Worm (Caenorhabditis elegans) whole organism, late embryonic: ENCODE results near the gene F08D12.2.

ENCODE experiments used
- C08G9.2 ChIP-seq: sonication (generic microtip); optimal IDR thresholded peaks from 2 replicates; lab custom pipeline; 2016; ENCODE audit warnings: mild to moderate bottlenecking, missing genetic modification characterization, moderate library complexity, missing compliant biosample characterization
- F13H6.1 ChIP-seq: sonication (generic microtip); optimal IDR thresholded peaks from 2 replicates; lab custom pipeline; 2016; ENCODE audit warnings: missing genetic modification characterization, missing compliant biosample characterization
- K02D7.2 ChIP-seq: sonication (generic microtip); optimal IDR thresholded peaks from 2 replicates; lab custom pipeline; 2017; ENCODE audit warnings: mild to moderate bottlenecking, missing genetic modification characterization, missing compliant biosample characterization
- K09A11.1 ChIP-seq: sonication (generic microtip); optimal IDR thresholded peaks from 2 replicates; lab custom pipeline; 2017; ENCODE audit warnings: antibody characterized with exemption, mild to moderate bottlenecking, missing genetic modification characterization, missing compliant biosample characterization; ENCODE audit not compliant: insufficient read depth
- ahr-1 ChIP-seq: sonication (generic microtip); optimal IDR thresholded peaks from 2 replicates; lab custom pipeline; 2016; ENCODE audit warnings: missing genetic modification characterization, missing compliant biosample characterization
- ama-1 ChIP-seq: fragments of 150-350 bp; optimal IDR thresholded peaks from 2 replicates; lab custom pipeline; 2014
- ceh-14 ChIP-seq: sonication (generic microtip); optimal IDR thresholded peaks from 2 replicates; lab custom pipeline; 2016; ENCODE audit warnings: missing genotype, missing genetic modification characterization, missing compliant biosample characterization
- ceh-18 ChIP-seq: sonication (generic microtip); optimal IDR thresholded peaks from 2 replicates; lab custom pipeline; 2016; ENCODE audit warnings: missing genetic modification characterization, missing compliant biosample characterization
- ceh-19 ChIP-seq: fragments of 200-800 bp; sonication (Bioruptor generic); optimal IDR thresholded peaks from 2 replicates; lab custom pipeline; 2018; ENCODE audit warnings: mild to moderate bottlenecking, missing genetic modification characterization, missing compliant biosample characterization
- ceh-2 ChIP-seq: sonication (generic microtip); optimal IDR thresholded peaks from 2 replicates; lab custom pipeline; 2016; ENCODE audit warnings: missing genotype, missing genetic modification characterization, missing compliant biosample characterization
- ceh-30 ChIP-seq: fragments of 150-350 bp; optimal IDR thresholded peaks from 2 replicates; lab custom pipeline; 2014; ENCODE audit warnings: missing biosample characterization, missing genetic modification characterization
- ceh-31 ChIP-seq: sonication (generic microtip); optimal IDR thresholded peaks from 2 replicates; lab custom pipeline; 2016; ENCODE audit warnings: missing genetic modification characterization, missing compliant biosample characterization
- ceh-48 ChIP-seq: sonication (generic microtip); optimal IDR thresholded peaks from 2 replicates; lab custom pipeline; 2016; ENCODE audit warnings: missing genetic modification characterization, inconsistent platforms, missing compliant biosample characterization
- ceh-6 ChIP-seq: fragments of 200-800 bp; sonication (Bioruptor generic); optimal IDR thresholded peaks from 2 replicates; lab custom pipeline; 2018; ENCODE audit warnings: mild to moderate bottlenecking, missing genetic modification characterization, missing compliant biosample characterization
- che-1 ChIP-seq: sonication (generic microtip); optimal IDR thresholded peaks from 2 replicates; lab custom pipeline; 2016; ENCODE audit warnings: mild to moderate bottlenecking, missing genetic modification characterization, missing compliant biosample characterization
- dmd-4 ChIP-seq: sonication (generic microtip); optimal IDR thresholded peaks from 2 replicates; lab custom pipeline; 2016; ENCODE audit warnings: borderline replicate concordance, missing genetic modification characterization, missing compliant biosample characterization
- dve-1 ChIP-seq: sonication (generic microtip); optimal IDR thresholded peaks from 2 replicates; lab custom pipeline; 2017; ENCODE audit warnings: antibody characterized with exemption, mild to moderate bottlenecking, missing genetic modification characterization, missing compliant biosample characterization
- elt-2 ChIP-seq: sonication (generic microtip); optimal IDR thresholded peaks from 2 replicates; lab custom pipeline; 2016; ENCODE audit warnings: missing genetic modification reagents, missing genetic modification characterization, missing compliant biosample characterization
- ets-4 ChIP-seq: sonication (generic microtip); optimal IDR thresholded peaks from 2 replicates; lab custom pipeline; 2016; ENCODE audit warnings: missing genetic modification characterization, missing compliant biosample characterization
- fax-1 ChIP-seq: sonication (generic microtip); optimal IDR thresholded peaks from 2 replicates; lab custom pipeline; 2016; ENCODE audit warnings: missing genotype, missing genetic modification characterization, missing compliant biosample characterization
- gmeb-2 ChIP-seq: sonication (generic microtip); optimal IDR thresholded peaks from 2 replicates; lab custom pipeline; 2016; ENCODE audit warnings: missing genetic modification characterization, inconsistent platforms, missing compliant biosample characterization
- hlh-15 ChIP-seq: sonication (generic microtip); optimal IDR thresholded peaks from 2 replicates; lab custom pipeline; 2016; ENCODE audit warnings: missing genetic modification characterization, missing compliant biosample characterization
- hlh-30 ChIP-seq: sonication (generic microtip); optimal IDR thresholded peaks from 2 replicates; lab custom pipeline; 2017; ENCODE audit warnings: antibody characterized with exemption, missing genetic modification characterization, missing compliant biosample characterization; ENCODE audit not compliant: insufficient read depth
- hlh-6 ChIP-seq: sonication (generic microtip); optimal IDR thresholded peaks from 2 replicates; lab custom pipeline; 2016; ENCODE audit warnings: missing genotype, missing genetic modification characterization, missing compliant biosample characterization
- hlh-8 ChIP-seq: sonication (generic microtip); optimal IDR thresholded peaks from 2 replicates; lab custom pipeline; 2016; ENCODE audit warnings: missing genotype, missing genetic modification characterization, missing compliant biosample characterization
- lin-11 ChIP-seq: fragments of 200-800 bp; sonication (Bioruptor generic); optimal IDR thresholded peaks from 2 replicates; lab custom pipeline; 2018; ENCODE audit warnings: mild to moderate bottlenecking, missing genetic modification characterization, missing compliant biosample characterization
- mec-3 ChIP-seq: sonication (generic microtip); optimal IDR thresholded peaks from 2 replicates; lab custom pipeline; 2016; ENCODE audit warnings: borderline replicate concordance, missing genetic modification characterization, missing compliant biosample characterization
- nfya-1 ChIP-seq: sonication (generic microtip); optimal IDR thresholded peaks from 2 replicates; lab custom pipeline; 2017; ENCODE audit warnings: missing genetic modification characterization, mild to moderate bottlenecking, missing compliant biosample characterization, antibody characterized with exemption, moderate library complexity
- nhr-11 ChIP-seq: fragments of 150-350 bp; optimal IDR thresholded peaks from 2 replicates; lab custom pipeline; 2014; ENCODE audit warnings: missing biosample characterization, missing genetic modification characterization
- nhr-232 ChIP-seq: sonication (generic microtip); optimal IDR thresholded peaks from 2 replicates; lab custom pipeline; 2016; ENCODE audit warnings: missing genetic modification characterization, missing compliant biosample characterization
- npax-4 ChIP-seq: sonication (generic microtip); optimal IDR thresholded peaks from 2 replicates; lab custom pipeline; 2016; ENCODE audit warnings: missing genetic modification characterization, missing compliant biosample characterization
- odd-2 ChIP-seq: sonication (generic microtip); optimal IDR thresholded peaks from 2 replicates; lab custom pipeline; 2017; ENCODE audit warnings: antibody characterized with exemption, mild to moderate bottlenecking, missing genetic modification characterization, missing compliant biosample characterization
- pag-3 ChIP-seq: sonication (generic microtip); optimal IDR thresholded peaks from 2 replicates; lab custom pipeline; 2016; ENCODE audit warnings: missing compliant biosample characterization, missing genetic modification characterization, borderline replicate concordance
- pat-9 ChIP-seq: fragments of 200-800 bp; sonication (Bioruptor generic); optimal IDR thresholded peaks from 2 replicates; lab custom pipeline; 2018; ENCODE audit warnings: mild to moderate bottlenecking, missing genetic modification characterization, moderate library complexity, missing compliant biosample characterization
- pax-1 ChIP-seq: fragments of 150-350 bp; optimal IDR thresholded peaks from 2 replicates; lab custom pipeline; 2014; ENCODE audit warnings: missing biosample characterization, missing genetic modification characterization
- pha-2 ChIP-seq: sonication (generic microtip); optimal IDR thresholded peaks from 2 replicates; lab custom pipeline; 2017; ENCODE audit warnings: mild to moderate bottlenecking, missing genetic modification characterization, missing compliant biosample characterization
- pha-4 ChIP-seq: fragments of 150-350 bp; optimal IDR thresholded peaks from 2 replicates; lab custom pipeline; 2018; ENCODE audit warnings: missing biosample characterization, missing genetic modification reagents, missing genetic modification characterization
- pqm-1 ChIP-seq: sonication (generic microtip); optimal IDR thresholded peaks from 2 replicates; lab custom pipeline; 2016; ENCODE audit warnings: missing genetic modification characterization, missing compliant biosample characterization
- pros-1 ChIP-seq: fragments of 150-350 bp; optimal IDR thresholded peaks from 2 replicates; lab custom pipeline; 2014; ENCODE audit warnings: missing biosample characterization, missing genetic modification reagents, missing genetic modification characterization
- rnt-1 ChIP-seq: sonication (generic microtip); optimal IDR thresholded peaks from 2 replicates; lab custom pipeline; 2016; ENCODE audit warnings: missing genetic modification characterization, missing compliant biosample characterization
- sox-2 ChIP-seq: fragments of 200-800 bp; sonication (Bioruptor generic); IDR thresholded peaks from 2 replicates; pipeline ENCODE4 v1.3.6; 2022; ENCODE audit warnings: missing genetic modification reagents, missing genetic modification characterization, missing compliant biosample characterization
- tbx-2 ChIP-seq: sonication (generic microtip); optimal IDR thresholded peaks from 2 replicates; lab custom pipeline; 2016; ENCODE audit warnings: missing genetic modification characterization, missing compliant biosample characterization
- tbx-7 ChIP-seq: sonication (generic microtip); optimal IDR thresholded peaks from 2 replicates; lab custom pipeline; 2016; ENCODE audit warnings: missing genotype, missing genetic modification characterization, missing compliant biosample characterization
- ttx-3 ChIP-seq: sonication (generic microtip); optimal IDR thresholded peaks from 2 replicates; lab custom pipeline; 2016; ENCODE audit warnings: missing genetic modification reagents, missing genetic modification characterization, missing compliant biosample characterization
- unc-3 ChIP-seq, 2 experiments: fragments of 200-800 bp in 1 of 2; sonication (Bioruptor generic) in 1 of 2; sonication (generic microtip) in 1 of 2; conservative IDR thresholded peaks in 1 of 2; optimal IDR thresholded peaks in 1 of 2; 2 replicates each; pipeline versions ENCODE4 v1.3.6 to Lab custom; 2016 to 2022; ENCODE audit warnings: missing compliant biosample characterization in 2 of 2, missing genetic modification characterization in 2 of 2, missing genetic modification reagents in 1 of 2
- unc-42 ChIP-seq: sonication (generic microtip); optimal IDR thresholded peaks from 2 replicates; lab custom pipeline; 2016; ENCODE audit warnings: missing genotype, missing genetic modification characterization, missing compliant biosample characterization
- unc-55 ChIP-seq: sonication (generic microtip); optimal IDR thresholded peaks from 2 replicates; lab custom pipeline; 2017; ENCODE audit warnings: missing biosample characterization, missing genetic modification reagents, missing genetic modification characterization
- zip-5 ChIP-seq: sonication (generic microtip); optimal IDR thresholded peaks from 2 replicates; lab custom pipeline; 2016; ENCODE audit warnings: missing genetic modification characterization, missing compliant biosample characterization
- ztf-16 ChIP-seq: sonication (generic microtip); optimal IDR thresholded peaks from 2 replicates; lab custom pipeline; 2017; ENCODE audit warnings: missing genetic modification characterization, missing compliant biosample characterization

F08D12.2 gene

ce11 chrII:2749595-2750048, 31.8 kb upstream of the F08D12.2 start, which contains the start of gene F29A7.4:
TSS of gene F29A7.4 (plus strand) at chrII:2749998.
- TF ChIP-seq elt-2 (tag; lab: Kevin White, UChicago) (peak; percentile 66), nhr-232 (tag; lab: Kevin White, UChicago) (no peak)

ce11 chrII:2751278-2751677, 30.2 kb upstream of the F08D12.2 start:
- no peak for TF ChIP-seq F13H6.1
- TF ChIP-seq rnt-1, result no peak
- no peak for TF ChIP-seq nhr-232 (tag; lab: Kevin White, UChicago)

ce11 chrII:2752536-2752935, 28.9 kb upstream of the F08D12.2 start, which contains the start of gene F29A7.6:
TSS of gene F29A7.6 (minus strand) at chrII:2752611.
- no peak for TF ChIP-seq pax-1 (tag; lab: Kevin White, UChicago)
- TF ChIP-seq tbx-7, result peak; percentile 68
- TF ChIP-seq lin-11 (tag; lab: Kevin White, UChicago), result no peak
- peak; percentile 24 for TF ChIP-seq nfya-1 (tag; lab: Kevin White, UChicago)
- no peak for TF ChIP-seq ceh-48 (tag; lab: Kevin White, UChicago)
- TF ChIP-seq ztf-16 (tag; lab: Kevin White, UChicago), result no peak
- peak; percentile 69 for TF ChIP-seq ceh-14 (tag; lab: Kevin White, UChicago)
- TF ChIP-seq ceh-18, result no peak
- no peak for TF ChIP-seq unc-3 (GFP tag; conservative IDR thresholded peaks at IDR 0.05; lab: Robert Waterston, UW)
- no peak for TF ChIP-seq unc-3 (tag; optimal IDR thresholded peaks at IDR 0.05; lab: Kevin White, UChicago)
- TF ChIP-seq ceh-30, result peak; percentile 16
- no peak for TF ChIP-seq dmd-4
- peak; percentile 68 for TF ChIP-seq ets-4 (tag; lab: Kevin White, UChicago)
- peak; percentile 32 for TF ChIP-seq fax-1 (tag; lab: Kevin White, UChicago)
- TF ChIP-seq pros-1 (tag; lab: Kevin White, UChicago), result no peak
- no peak for TF ChIP-seq dve-1 (tag; lab: Kevin White, UChicago)
- peak; percentile 2 for TF ChIP-seq che-1 (tag; lab: Kevin White, UChicago)
- peak; percentile 81 for TF ChIP-seq unc-42 (tag; lab: Kevin White, UChicago)
- no peak for TF ChIP-seq pha-4
- no peak for TF ChIP-seq ahr-1 (tag; lab: Kevin White, UChicago)
- no peak for TF ChIP-seq hlh-8 (tag; lab: Kevin White, UChicago)
- TF ChIP-seq pha-2 (tag; lab: Kevin White, UChicago), result no peak
- TF ChIP-seq pat-9 (tag; lab: Kevin White, UChicago), result no peak
- TF ChIP-seq ceh-2, result peak; percentile 75
- peak; percentile 81 for TF ChIP-seq C08G9.2 (tag; lab: Kevin White, UChicago)
- no peak for TF ChIP-seq mec-3
- no peak for TF ChIP-seq gmeb-2 (tag; lab: Kevin White, UChicago)
- TF ChIP-seq ceh-31 (tag; lab: Kevin White, UChicago), result peak; percentile 85
- no peak for TF ChIP-seq nhr-11 (tag; lab: Kevin White, UChicago)
- no peak for TF ChIP-seq hlh-6 (tag; lab: Kevin White, UChicago)
- TF ChIP-seq pag-3 (tag; lab: Kevin White, UChicago), result no peak
- TF ChIP-seq tbx-2, result peak; percentile 77
- no peak for TF ChIP-seq hlh-15 (tag; lab: Kevin White, UChicago)
- no peak for TF ChIP-seq npax-4
- no peak for TF ChIP-seq ama-1 (lab: Kevin White, UChicago)
- TF ChIP-seq ceh-6 (GFP tag; lab: Kevin White, UChicago), result no peak
- TF ChIP-seq K02D7.2 (tag; lab: Kevin White, UChicago), result no peak
- no peak for TF ChIP-seq hlh-30 (tag; lab: Kevin White, UChicago)
- no peak for TF ChIP-seq K09A11.1 (tag; lab: Kevin White, UChicago)
- no peak for TF ChIP-seq pqm-1
- no peak for TF ChIP-seq rnt-1
- TF ChIP-seq odd-2, result no peak
- TF ChIP-seq ceh-19 (GFP tag; lab: Kevin White, UChicago), result no peak
- TF ChIP-seq zip-5 (tag; lab: Kevin White, UChicago), result peak; percentile 51
- TF ChIP-seq unc-55, result no peak
- no peak for TF ChIP-seq ttx-3 (tag; lab: Kevin White, UChicago)
- no peak for TF ChIP-seq elt-2 (tag; lab: Kevin White, UChicago)
- no peak for TF ChIP-seq sox-2 (GFP tag; lab: Robert Waterston, UW)
